Worm (Caenorhabditis elegans) whole organism, late embryonic: ENCODE measurements around the gene F48A11.4.

ENCODE experiments used
- C08G9.2 ChIP-seq: sonication (generic microtip); optimal IDR thresholded peaks from 2 replicates; lab custom pipeline; 2016; ENCODE audit warnings: mild to moderate bottlenecking, missing genetic modification characterization, moderate library complexity, missing compliant biosample characterization
- C38D4.7 ChIP-seq: fragments of 200-800 bp; sonication (Bioruptor generic); optimal IDR thresholded peaks from 2 replicates; lab custom pipeline; 2018; ENCODE audit warnings: mild to moderate bottlenecking, missing genetic modification characterization, moderate library complexity, missing compliant biosample characterization
- F13H6.1 ChIP-seq: sonication (generic microtip); optimal IDR thresholded peaks from 2 replicates; lab custom pipeline; 2016; ENCODE audit warnings: missing genetic modification characterization, missing compliant biosample characterization
- T23F11.4 ChIP-seq: fragments of 200-800 bp; sonication (Bioruptor generic); optimal IDR thresholded peaks from 2 replicates; lab custom pipeline; 2018; ENCODE audit warnings: mild to moderate bottlenecking, missing genetic modification characterization, missing compliant biosample characterization
- Y22D7AL.16 ChIP-seq: sonication (generic microtip); optimal IDR thresholded peaks from 2 replicates; lab custom pipeline; 2016; ENCODE audit warnings: missing genetic modification characterization, missing compliant biosample characterization
- ceh-14 ChIP-seq: sonication (generic microtip); optimal IDR thresholded peaks from 2 replicates; lab custom pipeline; 2016; ENCODE audit warnings: missing genotype, missing genetic modification characterization, missing compliant biosample characterization
- ceh-18 ChIP-seq: sonication (generic microtip); optimal IDR thresholded peaks from 2 replicates; lab custom pipeline; 2016; ENCODE audit warnings: missing genetic modification characterization, missing compliant biosample characterization
- ceh-19 ChIP-seq: fragments of 200-800 bp; sonication (Bioruptor generic); optimal IDR thresholded peaks from 2 replicates; lab custom pipeline; 2018; ENCODE audit warnings: mild to moderate bottlenecking, missing genetic modification characterization, missing compliant biosample characterization
- ceh-2 ChIP-seq: sonication (generic microtip); optimal IDR thresholded peaks from 2 replicates; lab custom pipeline; 2016; ENCODE audit warnings: missing genotype, missing genetic modification characterization, missing compliant biosample characterization
- ceh-22 ChIP-seq: sonication (generic microtip); optimal IDR thresholded peaks from 2 replicates; lab custom pipeline; 2017; ENCODE audit warnings: missing biosample characterization, missing genetic modification characterization
- ceh-31 ChIP-seq: sonication (generic microtip); optimal IDR thresholded peaks from 2 replicates; lab custom pipeline; 2016; ENCODE audit warnings: missing genetic modification characterization, missing compliant biosample characterization
- ceh-34 ChIP-seq: sonication (generic microtip); optimal IDR thresholded peaks from 2 replicates; lab custom pipeline; 2016; ENCODE audit warnings: mild to moderate bottlenecking, missing genetic modification characterization, missing compliant biosample characterization
- ceh-48 ChIP-seq: sonication (generic microtip); optimal IDR thresholded peaks from 2 replicates; lab custom pipeline; 2016; ENCODE audit warnings: missing genetic modification characterization, inconsistent platforms, missing compliant biosample characterization
- ceh-6 ChIP-seq: fragments of 200-800 bp; sonication (Bioruptor generic); optimal IDR thresholded peaks from 2 replicates; lab custom pipeline; 2018; ENCODE audit warnings: mild to moderate bottlenecking, missing genetic modification characterization, missing compliant biosample characterization
- ceh-9 ChIP-seq: sonication (generic microtip); optimal IDR thresholded peaks from 2 replicates; lab custom pipeline; 2016; ENCODE audit warnings: mild to moderate bottlenecking, missing genetic modification characterization, inconsistent platforms, missing compliant biosample characterization
- che-1 ChIP-seq: sonication (generic microtip); optimal IDR thresholded peaks from 2 replicates; lab custom pipeline; 2016; ENCODE audit warnings: mild to moderate bottlenecking, missing genetic modification characterization, missing compliant biosample characterization
- dmd-4 ChIP-seq: sonication (generic microtip); optimal IDR thresholded peaks from 2 replicates; lab custom pipeline; 2016; ENCODE audit warnings: borderline replicate concordance, missing genetic modification characterization, missing compliant biosample characterization
- dve-1 ChIP-seq: sonication (generic microtip); optimal IDR thresholded peaks from 2 replicates; lab custom pipeline; 2017; ENCODE audit warnings: antibody characterized with exemption, mild to moderate bottlenecking, missing genetic modification characterization, missing compliant biosample characterization
- elt-2 ChIP-seq: sonication (generic microtip); optimal IDR thresholded peaks from 2 replicates; lab custom pipeline; 2016; ENCODE audit warnings: missing genetic modification reagents, missing genetic modification characterization, missing compliant biosample characterization
- elt-4 ChIP-seq: sonication (generic microtip); optimal IDR thresholded peaks from 2 replicates; lab custom pipeline; 2016; ENCODE audit warnings: missing genetic modification characterization, missing compliant biosample characterization
- ets-4 ChIP-seq: sonication (generic microtip); optimal IDR thresholded peaks from 2 replicates; lab custom pipeline; 2016; ENCODE audit warnings: missing genetic modification characterization, missing compliant biosample characterization
- eyg-1 ChIP-seq: sonication (generic microtip); optimal IDR thresholded peaks from 2 replicates; lab custom pipeline; 2016; ENCODE audit warnings: missing genotype, missing genetic modification characterization, missing compliant biosample characterization
- fax-1 ChIP-seq: sonication (generic microtip); optimal IDR thresholded peaks from 2 replicates; lab custom pipeline; 2016; ENCODE audit warnings: missing genotype, missing genetic modification characterization, missing compliant biosample characterization
- fkh-10 ChIP-seq: fragments of 150-350 bp; optimal IDR thresholded peaks from 2 replicates; lab custom pipeline; 2014; ENCODE audit warnings: missing biosample characterization, missing genetic modification reagents, missing genetic modification characterization
- fkh-6 ChIP-seq: sonication (generic microtip); optimal IDR thresholded peaks from 2 replicates; lab custom pipeline; 2016; ENCODE audit warnings: missing genetic modification characterization, missing compliant biosample characterization
- hlh-6 ChIP-seq: sonication (generic microtip); optimal IDR thresholded peaks from 2 replicates; lab custom pipeline; 2016; ENCODE audit warnings: missing genotype, missing genetic modification characterization, missing compliant biosample characterization
- hlh-8 ChIP-seq: sonication (generic microtip); optimal IDR thresholded peaks from 2 replicates; lab custom pipeline; 2016; ENCODE audit warnings: missing genotype, missing genetic modification characterization, missing compliant biosample characterization
- lim-6 ChIP-seq: sonication (generic microtip); optimal IDR thresholded peaks from 2 replicates; lab custom pipeline; 2016; ENCODE audit warnings: missing genetic modification characterization, missing compliant biosample characterization
- lin-11 ChIP-seq: fragments of 200-800 bp; sonication (Bioruptor generic); optimal IDR thresholded peaks from 2 replicates; lab custom pipeline; 2018; ENCODE audit warnings: mild to moderate bottlenecking, missing genetic modification characterization, missing compliant biosample characterization
- madf-2 ChIP-seq: sonication (generic microtip); optimal IDR thresholded peaks from 2 replicates; lab custom pipeline; 2017; ENCODE audit warnings: missing genetic modification characterization, missing compliant biosample characterization
- mec-3 ChIP-seq: sonication (generic microtip); optimal IDR thresholded peaks from 2 replicates; lab custom pipeline; 2016; ENCODE audit warnings: borderline replicate concordance, missing genetic modification characterization, missing compliant biosample characterization
- nfya-1 ChIP-seq: sonication (generic microtip); optimal IDR thresholded peaks from 2 replicates; lab custom pipeline; 2017; ENCODE audit warnings: missing genetic modification characterization, mild to moderate bottlenecking, missing compliant biosample characterization, antibody characterized with exemption, moderate library complexity
- nhr-11 ChIP-seq: fragments of 150-350 bp; optimal IDR thresholded peaks from 2 replicates; lab custom pipeline; 2014; ENCODE audit warnings: missing biosample characterization, missing genetic modification characterization
- nhr-232 ChIP-seq: sonication (generic microtip); optimal IDR thresholded peaks from 2 replicates; lab custom pipeline; 2016; ENCODE audit warnings: missing genetic modification characterization, missing compliant biosample characterization
- npax-4 ChIP-seq: sonication (generic microtip); optimal IDR thresholded peaks from 2 replicates; lab custom pipeline; 2016; ENCODE audit warnings: missing genetic modification characterization, missing compliant biosample characterization
- pag-3 ChIP-seq: sonication (generic microtip); optimal IDR thresholded peaks from 2 replicates; lab custom pipeline; 2016; ENCODE audit warnings: missing compliant biosample characterization, missing genetic modification characterization, borderline replicate concordance
- pha-2 ChIP-seq: sonication (generic microtip); optimal IDR thresholded peaks from 2 replicates; lab custom pipeline; 2017; ENCODE audit warnings: mild to moderate bottlenecking, missing genetic modification characterization, missing compliant biosample characterization
- pha-4 ChIP-seq: fragments of 150-350 bp; optimal IDR thresholded peaks from 2 replicates; lab custom pipeline; 2018; ENCODE audit warnings: missing biosample characterization, missing genetic modification reagents, missing genetic modification characterization
- pqm-1 ChIP-seq: sonication (generic microtip); optimal IDR thresholded peaks from 2 replicates; lab custom pipeline; 2016; ENCODE audit warnings: missing genetic modification characterization, missing compliant biosample characterization
- pros-1 ChIP-seq: fragments of 150-350 bp; optimal IDR thresholded peaks from 2 replicates; lab custom pipeline; 2014; ENCODE audit warnings: missing biosample characterization, missing genetic modification reagents, missing genetic modification characterization
- ref-2 ChIP-seq: sonication (generic microtip); optimal IDR thresholded peaks from 2 replicates; lab custom pipeline; 2016; ENCODE audit warnings: missing genetic modification characterization, missing compliant biosample characterization
- sdc-2 ChIP-seq: sonication (generic microtip); optimal IDR thresholded peaks from 2 replicates; lab custom pipeline; 2016; ENCODE audit warnings: missing genotype, missing genetic modification characterization, missing compliant biosample characterization
- sox-2 ChIP-seq: fragments of 200-800 bp; sonication (Bioruptor generic); IDR thresholded peaks from 2 replicates; pipeline ENCODE4 v1.3.6; 2022; ENCODE audit warnings: missing genetic modification reagents, missing genetic modification characterization, missing compliant biosample characterization
- sox-4 ChIP-seq: sonication (generic microtip); optimal IDR thresholded peaks from 2 replicates; lab custom pipeline; 2017; ENCODE audit warnings: mild to moderate bottlenecking, missing genetic modification characterization, inconsistent platforms, missing compliant biosample characterization
- syd-9 ChIP-seq: sonication (generic microtip); optimal IDR thresholded peaks from 2 replicates; lab custom pipeline; 2016; ENCODE audit warnings: mild to moderate bottlenecking, missing genetic modification characterization, moderate library complexity, missing compliant biosample characterization
- tbx-2 ChIP-seq: sonication (generic microtip); optimal IDR thresholded peaks from 2 replicates; lab custom pipeline; 2016; ENCODE audit warnings: missing genetic modification characterization, missing compliant biosample characterization
- tbx-7 ChIP-seq: sonication (generic microtip); optimal IDR thresholded peaks from 2 replicates; lab custom pipeline; 2016; ENCODE audit warnings: missing genotype, missing genetic modification characterization, missing compliant biosample characterization
- ttx-3 ChIP-seq: sonication (generic microtip); optimal IDR thresholded peaks from 2 replicates; lab custom pipeline; 2016; ENCODE audit warnings: missing genetic modification reagents, missing genetic modification characterization, missing compliant biosample characterization
- unc-3 ChIP-seq, 2 experiments: fragments of 200-800 bp in 1 of 2; sonication (Bioruptor generic) in 1 of 2; sonication (generic microtip) in 1 of 2; conservative IDR thresholded peaks in 1 of 2; optimal IDR thresholded peaks in 1 of 2; 2 replicates each; pipeline versions ENCODE4 v1.3.6 to Lab custom; 2016 to 2022; ENCODE audit warnings: missing compliant biosample characterization in 2 of 2, missing genetic modification characterization in 2 of 2, missing genetic modification reagents in 1 of 2
- unc-42 ChIP-seq: sonication (generic microtip); optimal IDR thresholded peaks from 2 replicates; lab custom pipeline; 2016; ENCODE audit warnings: missing genotype, missing genetic modification characterization, missing compliant biosample characterization
- unc-55 ChIP-seq: sonication (generic microtip); optimal IDR thresholded peaks from 2 replicates; lab custom pipeline; 2017; ENCODE audit warnings: missing biosample characterization, missing genetic modification reagents, missing genetic modification characterization
- zip-5 ChIP-seq: sonication (generic microtip); optimal IDR thresholded peaks from 2 replicates; lab custom pipeline; 2016; ENCODE audit warnings: missing genetic modification characterization, missing compliant biosample characterization
- ztf-16 ChIP-seq: sonication (generic microtip); optimal IDR thresholded peaks from 2 replicates; lab custom pipeline; 2017; ENCODE audit warnings: missing genetic modification characterization, missing compliant biosample characterization

F48A11.4 gene

DNA sequence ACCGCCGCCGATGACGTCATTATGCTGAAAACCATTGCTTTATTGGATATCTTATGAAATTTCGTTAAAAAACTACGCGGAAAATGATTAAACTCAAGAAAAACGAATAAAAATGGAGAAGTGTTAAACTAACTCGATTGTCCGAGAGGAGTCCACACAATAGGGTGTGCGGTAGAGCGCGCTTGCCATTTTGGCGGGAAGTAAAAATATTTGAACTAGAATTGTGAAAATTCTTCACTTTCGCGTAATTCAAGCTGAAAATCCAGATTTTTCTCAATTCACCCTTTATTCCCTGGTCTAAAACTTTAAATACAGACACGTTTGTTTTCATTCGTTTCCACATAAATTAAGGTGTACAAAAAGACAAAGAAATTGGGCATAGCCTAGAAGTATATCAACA lies at the start of gene F48A11.4:
Gene F48A11.4 (minus strand): TSS at position 24 of the 400 bp plus-strand sequence.
- peak; percentile 65 for TF ChIP-seq ceh-31 (tag; lab: Kevin White, UChicago)
- no peak for TF ChIP-seq lin-11
- TF ChIP-seq ets-4 (tag; lab: Kevin White, UChicago) = peak; percentile 41
- peak; percentile 49 for TF ChIP-seq ztf-16 (tag; lab: Kevin White, UChicago)
- no peak for TF ChIP-seq tbx-7 (tag; lab: Kevin White, UChicago)
- TF ChIP-seq pha-2 (tag; lab: Kevin White, UChicago) = no peak
- no peak for TF ChIP-seq npax-4 (tag; lab: Kevin White, UChicago)
- TF ChIP-seq lim-6 = no peak
- TF ChIP-seq ceh-18 (tag; lab: Kevin White, UChicago) = peak; percentile 63
- no peak for TF ChIP-seq ceh-9 (tag; lab: Kevin White, UChicago)
- TF ChIP-seq nhr-11 = no peak
- no peak for TF ChIP-seq ceh-19 (GFP tag; lab: Kevin White, UChicago)
- peak; percentile 55 for TF ChIP-seq che-1 (tag; lab: Kevin White, UChicago)
- peak; percentile 75 for TF ChIP-seq unc-42 (tag; lab: Kevin White, UChicago)
- TF ChIP-seq ceh-22 (tag; lab: Kevin White, UChicago) = no peak
- TF ChIP-seq syd-9 (tag; lab: Kevin White, UChicago) = no peak
- peak; percentile 64 for TF ChIP-seq tbx-2 (tag; lab: Kevin White, UChicago)
- TF ChIP-seq eyg-1 = no peak
- TF ChIP-seq T23F11.4 (GFP tag; lab: Kevin White, UChicago) = no peak
- no peak for TF ChIP-seq mec-3
- TF ChIP-seq fax-1 (tag; lab: Kevin White, UChicago) = no peak
- no peak for TF ChIP-seq ceh-6
- peak; percentile 54 for TF ChIP-seq unc-55 (GFP tag; lab: Kevin White, UChicago)
- TF ChIP-seq ceh-34 (tag; lab: Kevin White, UChicago) = peak; percentile 55
- TF ChIP-seq pros-1 = no peak
- no peak for TF ChIP-seq sox-2 (GFP tag; lab: Robert Waterston, UW)
- no peak for TF ChIP-seq sox-4
- TF ChIP-seq unc-3 (GFP tag; conservative IDR thresholded peaks at IDR 0.05; lab: Robert Waterston, UW) = no peak
- no peak for TF ChIP-seq unc-3 (tag; optimal IDR thresholded peaks at IDR 0.05; lab: Kevin White, UChicago)
- TF ChIP-seq F13H6.1 (tag; lab: Kevin White, UChicago) = peak; percentile 15
- peak; percentile 33 for TF ChIP-seq C08G9.2 (tag; lab: Kevin White, UChicago)
- no peak for TF ChIP-seq fkh-10 (GFP tag; lab: Kevin White, UChicago)
- TF ChIP-seq ttx-3 (tag; lab: Kevin White, UChicago) = peak; percentile 32
- TF ChIP-seq pqm-1 = no peak
- no peak for TF ChIP-seq Y22D7AL.16 (tag; lab: Kevin White, UChicago)
- no peak for TF ChIP-seq ceh-2 (tag; lab: Kevin White, UChicago)
- TF ChIP-seq nhr-232 = no peak
- no peak for TF ChIP-seq dmd-4 (tag; lab: Kevin White, UChicago)
- no peak for TF ChIP-seq fkh-6
- peak; percentile 10 for TF ChIP-seq zip-5
- TF ChIP-seq hlh-6 = no peak
- peak; percentile 35 for TF ChIP-seq elt-2
- TF ChIP-seq pag-3 = no peak
- TF ChIP-seq elt-4 (tag; lab: Kevin White, UChicago) = no peak
- TF ChIP-seq ceh-48 (tag; lab: Kevin White, UChicago) = peak; percentile 37
- TF ChIP-seq ref-2 = peak; percentile 57
- peak; percentile 73 for TF ChIP-seq nfya-1 (tag; lab: Kevin White, UChicago)
- no peak for TF ChIP-seq pha-4 (tag; lab: Kevin White, UChicago)
- no peak for TF ChIP-seq hlh-8 (tag; lab: Kevin White, UChicago)
- TF ChIP-seq C38D4.7 (GFP tag; lab: Kevin White, UChicago) = no peak
- peak; percentile 64 for TF ChIP-seq dve-1 (tag; lab: Kevin White, UChicago)
- TF ChIP-seq madf-2 (tag; lab: Kevin White, UChicago) = peak; percentile 16
- no peak for TF ChIP-seq ceh-14 (tag; lab: Kevin White, UChicago)
- no peak for TF ChIP-seq sdc-2 (tag; lab: Kevin White, UChicago)
